Worm (Caenorhabditis elegans) whole organism, mixed stage, embryonic: ENCODE data around the gene ZK662.2.

Experiments used
- M03D4.4 ChIP-seq: sonication (generic microtip); optimal IDR thresholded peaks from 2 replicates; lab custom pipeline; 2017; ENCODE audit warnings: mild to moderate bottlenecking, missing genetic modification characterization, missing compliant biosample characterization
- bed-3 ChIP-seq: fragments of 200-800 bp; sonication (Bioruptor generic); optimal IDR thresholded peaks from 3 replicates; lab custom pipeline; 2018; ENCODE audit warnings: mild to moderate bottlenecking, missing genetic modification characterization, moderate library complexity, missing compliant biosample characterization
- blmp-1 ChIP-seq: fragments of 150-350 bp; optimal IDR thresholded peaks from 2 replicates; lab custom pipeline; 2014; ENCODE audit warnings: missing biosample characterization, missing genetic modification characterization
- ceh-39 ChIP-seq: fragments of 150-350 bp; optimal IDR thresholded peaks from 2 replicates; lab custom pipeline; 2014; ENCODE audit warnings: missing biosample characterization, missing genetic modification characterization
- ceh-43 ChIP-seq: fragments of 200-800 bp; sonication (Bioruptor generic); optimal IDR thresholded peaks from 2 replicates; lab custom pipeline; 2018; ENCODE audit warnings: mild to moderate bottlenecking, missing genetic modification characterization, moderate library complexity, missing compliant biosample characterization
- ceh-83 ChIP-seq: fragments of 200-800 bp; sonication (Bioruptor generic); optimal IDR thresholded peaks from 2 replicates; lab custom pipeline; 2018; ENCODE audit warnings: mild to moderate bottlenecking, missing genetic modification characterization, missing compliant biosample characterization
- ces-1 ChIP-seq: fragments of 150-350 bp; optimal IDR thresholded peaks from 2 replicates; lab custom pipeline; 2014; ENCODE audit warnings: missing biosample characterization, missing genetic modification reagents, missing genetic modification characterization
- cnd-1 ChIP-seq: fragments of 200-800 bp; sonication (Bioruptor generic); optimal IDR thresholded peaks from 2 replicates; lab custom pipeline; 2018; ENCODE audit warnings: mild to moderate bottlenecking, missing genetic modification characterization, missing compliant biosample characterization
- drap-1 ChIP-seq: fragments of 200-800 bp; sonication (Bioruptor generic); optimal IDR thresholded peaks from 3 replicates; lab custom pipeline; 2018; ENCODE audit warnings: mild to moderate bottlenecking, missing genetic modification characterization, missing compliant biosample characterization
- elt-1 ChIP-seq: sonication (generic microtip); optimal IDR thresholded peaks from 2 replicates; lab custom pipeline; 2017; ENCODE audit warnings: missing genetic modification characterization, mild to moderate bottlenecking, missing compliant biosample characterization, antibody characterized with exemption, moderate library complexity, borderline replicate concordance; ENCODE audit not compliant: insufficient read depth
- elt-3 ChIP-seq: fragments of 150-350 bp; optimal IDR thresholded peaks from 2 replicates; lab custom pipeline; 2014; ENCODE audit warnings: missing biosample characterization, missing genetic modification characterization
- flh-1 ChIP-seq: fragments of 200-800 bp; sonication (Bioruptor generic); optimal IDR thresholded peaks from 2 replicates; lab custom pipeline; 2018; ENCODE audit warnings: mild to moderate bottlenecking, missing genetic modification characterization, moderate library complexity, missing compliant biosample characterization
- ham-2 ChIP-seq: fragments of 200-800 bp; sonication (Bioruptor generic); optimal IDR thresholded peaks from 2 replicates; lab custom pipeline; 2018; ENCODE audit warnings: mild to moderate bottlenecking, missing genetic modification characterization, missing compliant biosample characterization
- hlh-1 ChIP-seq: fragments of 150-350 bp; optimal IDR thresholded peaks from 2 replicates; lab custom pipeline; 2014; ENCODE audit warnings: missing biosample characterization, missing genetic modification reagents, missing genetic modification characterization
- lin-13 ChIP-seq: fragments of 150-350 bp; optimal IDR thresholded peaks from 2 replicates; lab custom pipeline; 2014; ENCODE audit warnings: missing biosample characterization, missing genetic modification characterization
- mab-5 ChIP-seq: fragments of 150-350 bp; optimal IDR thresholded peaks from 2 replicates; lab custom pipeline; 2014; ENCODE audit warnings: missing biosample characterization, missing genetic modification characterization
- mep-1 ChIP-seq: fragments of 150-350 bp; optimal IDR thresholded peaks from 2 replicates; lab custom pipeline; 2017; ENCODE audit warnings: missing biosample characterization, missing genetic modification reagents, missing genetic modification characterization, inconsistent platforms
- mls-2 ChIP-seq: sonication (generic microtip); optimal IDR thresholded peaks from 2 replicates; lab custom pipeline; 2016; ENCODE audit warnings: mild to moderate bottlenecking, missing genetic modification characterization, moderate library complexity, missing compliant biosample characterization
- nhr-12 ChIP-seq: fragments of 150-350 bp; optimal IDR thresholded peaks from 2 replicates; lab custom pipeline; 2014; ENCODE audit warnings: missing biosample characterization, missing genetic modification characterization
- nhr-2 ChIP-seq: fragments of 150-350 bp; optimal IDR thresholded peaks from 2 replicates; lab custom pipeline; 2014; ENCODE audit warnings: missing biosample characterization, missing genetic modification characterization
- nhr-237 ChIP-seq: fragments of 150-350 bp; optimal IDR thresholded peaks from 2 replicates; lab custom pipeline; 2014; ENCODE audit warnings: missing biosample characterization, missing genetic modification characterization
- nhr-28 ChIP-seq: fragments of 150-350 bp; optimal IDR thresholded peaks from 2 replicates; lab custom pipeline; 2014; ENCODE audit warnings: missing biosample characterization, missing genetic modification characterization
- nhr-76 ChIP-seq: sonication (generic microtip); optimal IDR thresholded peaks from 2 replicates; lab custom pipeline; 2017; ENCODE audit warnings: missing biosample characterization, missing genetic modification characterization
- sem-2 ChIP-seq: fragments of 200-800 bp; sonication (Bioruptor generic); optimal IDR thresholded peaks from 2 replicates; lab custom pipeline; 2018; ENCODE audit warnings: mild to moderate bottlenecking, missing genetic modification characterization, missing compliant biosample characterization
- snpc-4 ChIP-seq: fragments of 150-350 bp; optimal IDR thresholded peaks from 2 replicates; lab custom pipeline; 2014; ENCODE audit warnings: missing biosample characterization, missing genetic modification characterization
- sptf-1 ChIP-seq: sonication (generic microtip); optimal IDR thresholded peaks from 2 replicates; lab custom pipeline; 2017; ENCODE audit warnings: mild to moderate bottlenecking, missing genetic modification characterization, moderate library complexity, missing compliant biosample characterization
- tbx-8 ChIP-seq: fragments of 200-800 bp; sonication (Bioruptor generic); optimal IDR thresholded peaks from 2 replicates; lab custom pipeline; 2018; ENCODE audit warnings: mild to moderate bottlenecking, missing genetic modification characterization, moderate library complexity, missing compliant biosample characterization
- unc-120 ChIP-seq: sonication (generic microtip); optimal IDR thresholded peaks from 2 replicates; lab custom pipeline; 2017; ENCODE audit warnings: missing genetic modification characterization, missing compliant biosample characterization; ENCODE audit not compliant: poor library complexity, severe bottlenecking
- unc-39 ChIP-seq: fragments of 150-350 bp; optimal IDR thresholded peaks from 2 replicates; lab custom pipeline; 2014; ENCODE audit warnings: missing biosample characterization, missing genetic modification characterization
- unc-62 ChIP-seq: fragments of 150-350 bp; optimal IDR thresholded peaks from 2 replicates; lab custom pipeline; 2014; ENCODE audit warnings: missing biosample characterization, missing genetic modification reagents, missing genetic modification characterization
- zip-8 ChIP-seq: fragments of 150-350 bp; optimal IDR thresholded peaks from 2 replicates; lab custom pipeline; 2014; ENCODE audit warnings: missing biosample characterization, missing genetic modification characterization
- ztf-11 ChIP-seq: fragments of 150-350 bp; optimal IDR thresholded peaks from 2 replicates; lab custom pipeline; 2014; ENCODE audit warnings: missing biosample characterization, missing genetic modification characterization

The ZK662.2 gene

DNA sequence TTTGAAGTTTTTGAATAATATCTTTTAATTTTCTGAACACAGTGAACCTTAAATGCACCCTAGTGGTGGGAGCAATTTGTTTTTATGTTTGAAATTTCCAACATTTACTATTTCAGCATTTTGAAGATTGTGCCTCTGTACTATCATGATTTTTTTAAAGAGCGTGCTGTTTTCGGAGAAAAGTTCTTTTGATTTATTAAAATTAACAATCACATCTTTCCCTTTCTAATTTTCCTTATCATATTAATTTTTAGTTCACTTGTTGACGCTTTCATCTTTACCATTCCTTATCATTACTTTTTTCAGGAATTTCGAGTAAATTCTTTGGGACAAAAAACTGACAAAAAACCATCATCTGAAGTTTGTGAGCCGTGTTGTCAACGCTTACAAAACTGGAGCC lies 11.4 kb downstream of the ZK662.2 start, which contains the start of gene nhr-48:
TSS of gene nhr-48 (plus strand) at position 301 of the 400 bp plus-strand sequence.
- TF ChIP-seq snpc-4 (tag; lab: Kevin White, UChicago) (no peak), mls-2 (tag; lab: Kevin White, UChicago) (no peak), M03D4.4 (tag; lab: Kevin White, UChicago) (no peak), nhr-237 (no peak), ceh-43 (GFP tag; lab: Kevin White, UChicago) (no peak), flh-1 (GFP tag; lab: Kevin White, UChicago) (no peak), unc-120 (tag; lab: Kevin White, UChicago) (no peak), ceh-39 (tag; lab: Kevin White, UChicago) (no peak), ztf-11 (tag; lab: Kevin White, UChicago) (no peak)

- TF ChIP-seq nhr-28 (tag; lab: Kevin White, UChicago) (no peak), ham-2 (peak; percentile 13), nhr-237 (no peak), ces-1 (GFP tag; lab: Kevin White, UChicago) (no peak), tbx-8 (GFP tag; lab: Kevin White, UChicago) (no peak), nhr-12 (no peak), mls-2 (tag; lab: Kevin White, UChicago) (no peak), nhr-76 (tag; lab: Kevin White, UChicago) (no peak), hlh-1 (tag; lab: Kevin White, UChicago) (no peak)
Measured at ce11 chrX:15709594-15709993, 13.1 kb downstream of the ZK662.2 start.

DNA sequence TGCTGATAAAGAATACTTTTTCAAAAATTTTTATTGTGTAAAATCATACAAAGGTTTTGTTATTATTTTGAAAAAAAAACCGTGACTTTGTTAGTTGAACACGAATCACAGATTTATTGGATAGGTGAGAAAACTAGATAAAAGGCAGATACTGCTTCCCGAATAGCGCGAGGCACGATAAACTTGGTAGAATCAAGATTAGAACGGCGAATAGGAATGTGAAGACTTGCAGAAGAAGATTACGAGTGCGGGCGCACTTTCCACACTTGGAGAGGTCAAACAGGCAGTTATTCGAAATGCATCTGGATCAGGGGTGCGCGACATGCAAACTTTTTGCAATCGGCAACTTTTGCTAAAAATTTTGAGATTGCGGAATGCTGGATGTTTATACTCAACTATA lies 16.7 kb downstream of the ZK662.2 start:
- TF ChIP-seq elt-1 (tag; lab: Kevin White, UChicago) (peak; percentile 70), ham-2 (peak; percentile 42), mep-1 (tag; lab: Kevin White, UChicago) (no peak)
- TF ChIP-seq, all 35 proteins: peak for 2

DNA sequence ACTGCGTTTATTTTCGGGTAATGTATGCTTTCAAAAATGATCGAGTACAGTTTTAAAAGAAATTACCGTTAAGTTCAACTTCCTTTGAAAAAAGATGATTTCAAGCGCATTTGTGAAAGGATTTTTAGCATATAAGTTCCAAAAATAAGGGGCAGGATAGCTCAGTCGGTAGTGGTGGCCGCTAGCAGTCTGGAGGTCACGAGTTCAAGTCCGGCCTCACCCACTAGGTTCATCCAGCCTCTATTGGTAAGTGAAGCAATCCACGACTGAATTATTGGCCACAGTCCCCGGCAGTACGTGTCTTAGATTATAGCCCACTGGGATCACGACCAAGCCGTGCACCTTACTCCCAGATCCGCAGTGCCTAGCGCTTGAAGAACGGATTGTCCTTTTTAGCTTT lies 20.5 kb downstream of the ZK662.2 start:
- TF ChIP-seq nhr-12 (no peak), unc-39 (tag; lab: Kevin White, UChicago) (no peak)

DNA sequence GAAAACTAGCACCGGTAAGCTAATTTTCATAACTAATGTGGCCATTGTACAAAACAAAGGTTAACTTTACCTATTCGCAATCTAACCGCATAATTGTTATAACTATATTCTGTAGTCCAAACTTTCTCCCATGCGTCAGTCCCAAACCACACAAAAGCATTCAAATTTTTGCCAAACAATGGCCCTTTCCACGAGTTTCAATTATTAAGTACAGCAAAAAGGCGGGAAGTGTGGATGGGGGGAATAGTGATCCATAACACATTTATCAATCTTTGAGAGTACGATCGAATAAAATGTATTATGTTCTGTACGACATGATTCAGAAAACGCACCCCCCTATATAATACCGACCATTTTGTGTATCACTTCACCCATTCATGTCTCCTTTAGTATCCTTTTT lies 21.8 kb downstream of the ZK662.2 start, which contains the start of gene ZK662.6:
TSS of gene ZK662.6 (plus strand) at position 301 of the 400 bp plus-strand sequence.
- TF ChIP-seq ceh-39 (tag; lab: Kevin White, UChicago), result no peak
- no peak for TF ChIP-seq nhr-237
- no peak for TF ChIP-seq unc-62
- TF ChIP-seq mab-5, result no peak
- TF ChIP-seq elt-3, result no peak
- no peak for TF ChIP-seq nhr-12
- TF ChIP-seq M03D4.4 (tag; lab: Kevin White, UChicago), result no peak
- TF ChIP-seq hlh-1 (tag; lab: Kevin White, UChicago), result no peak
- no peak for TF ChIP-seq bed-3 (GFP tag; lab: Kevin White, UChicago)
- no peak for TF ChIP-seq drap-1 (GFP tag; lab: Kevin White, UChicago)
- no peak for TF ChIP-seq zip-8
- no peak for TF ChIP-seq elt-1 (tag; lab: Kevin White, UChicago)
- TF ChIP-seq ceh-83 (GFP tag; lab: Kevin White, UChicago), result no peak
- no peak for TF ChIP-seq lin-13 (tag; lab: Kevin White, UChicago)
- TF ChIP-seq blmp-1 (tag; lab: Kevin White, UChicago), result no peak

- no peak for TF ChIP-seq unc-39 (tag; lab: Kevin White, UChicago)
- TF ChIP-seq nhr-237, result no peak
- TF ChIP-seq nhr-76 (tag; lab: Kevin White, UChicago), result no peak
- no peak for TF ChIP-seq M03D4.4 (tag; lab: Kevin White, UChicago)
- TF ChIP-seq ceh-39 (tag; lab: Kevin White, UChicago), result no peak
- no peak for TF ChIP-seq sem-2 (GFP tag; lab: Kevin White, UChicago)
- TF ChIP-seq nhr-2 (tag; lab: Kevin White, UChicago), result no peak
- TF ChIP-seq ces-1 (GFP tag; lab: Kevin White, UChicago), result no peak
- no peak for TF ChIP-seq drap-1 (GFP tag; lab: Kevin White, UChicago)
- TF ChIP-seq unc-62, result no peak
- TF ChIP-seq ham-2, result no peak
- TF ChIP-seq tbx-8 (GFP tag; lab: Kevin White, UChicago), result no peak
- TF ChIP-seq sptf-1 (tag; lab: Kevin White, UChicago), result no peak
- no peak for TF ChIP-seq mep-1 (tag; lab: Kevin White, UChicago)
- TF ChIP-seq zip-8, result no peak
- no peak for TF ChIP-seq mab-5
- TF ChIP-seq cnd-1, result no peak
Measured at ce11 chrX:15721346-15721745, 24.8 kb downstream of the ZK662.2 start, which contains the start of gene ZK662.5. Gene ZK662.5, plus strand, starts transcription at chrX:15721646.
